Fruit fly (Drosophila melanogaster) whole organism, prepupa: Measurements from ENCODE around the gene Kr-h2.

ENCODE experiments used
- Blimp-1 ChIP-seq: fragments of 200-800 bp; sonication (Bioruptor generic); optimal IDR thresholded peaks from 3 replicates; lab custom pipeline; 2017; ENCODE audit warnings: missing biosample characterization, missing genetic modification characterization, mild to moderate bottlenecking, moderate library complexity, missing genetic modification reagents
- CG10631 ChIP-seq: fragments of 200-800 bp; sonication (Bioruptor generic); optimal IDR thresholded peaks from 2 replicates; lab custom pipeline; 2016; ENCODE audit warnings: missing biosample characterization, missing genetic modification characterization
- CG10669 ChIP-seq: fragments of 200-800 bp; sonication (Bioruptor generic); optimal IDR thresholded peaks from 3 replicates; lab custom pipeline; 2018; ENCODE audit warnings: missing biosample characterization, mild to moderate bottlenecking, missing genetic modification characterization, moderate library complexity
- CG11294 ChIP-seq: fragments of 200-800 bp; sonication (Bioruptor generic); IDR thresholded peaks from 2 replicates; pipeline ENCODE4 v1.3.6; 2022; ENCODE audit warnings: missing biosample characterization, missing genetic modification characterization
- CG11762 ChIP-seq: fragments of 200-800 bp; sonication (Bioruptor generic); optimal IDR thresholded peaks from 3 replicates; lab custom pipeline; 2016; ENCODE audit warnings: missing biosample characterization, missing genetic modification characterization; ENCODE audit not compliant: insufficient read depth
- CG15336 ChIP-seq: fragments of 200-800 bp; sonication (Bioruptor generic); IDR thresholded peaks from 2 replicates; pipeline ENCODE4 v1.3.6; 2022; ENCODE audit warnings: missing biosample characterization, missing genetic modification characterization
- CG1621 ChIP-seq: fragments of 200-800 bp; sonication (Bioruptor generic); optimal IDR thresholded peaks from 3 replicates; lab custom pipeline; 2018; ENCODE audit warnings: missing biosample characterization, mild to moderate bottlenecking, missing genetic modification characterization
- CG3032 ChIP-seq: fragments of 200-800 bp; optimal IDR thresholded peaks from 2 replicates; lab custom pipeline; 2019; ENCODE audit warnings: missing biosample characterization, mild to moderate bottlenecking, missing genetic modification characterization, moderate library complexity
- CG31627 ChIP-seq: fragments of 200-800 bp; sonication (Bioruptor generic); optimal IDR thresholded peaks from 3 replicates; lab custom pipeline; 2016; ENCODE audit warnings: missing biosample characterization, missing genetic modification characterization
- CG32006 ChIP-seq: fragments of 200-800 bp; sonication (Bioruptor generic); optimal IDR thresholded peaks from 3 replicates; lab custom pipeline; 2017; ENCODE audit warnings: missing biosample characterization, mild to moderate bottlenecking, missing genetic modification characterization
- CG34406 ChIP-seq: fragments of 200-800 bp; sonication (Bioruptor generic); optimal IDR thresholded peaks from 3 replicates; lab custom pipeline; 2016; ENCODE audit warnings: missing biosample characterization, missing genetic modification characterization
- CG3919 ChIP-seq: fragments of 200-800 bp; sonication (Bioruptor generic); optimal IDR thresholded peaks from 3 replicates; lab custom pipeline; 2016; ENCODE audit warnings: missing biosample characterization, missing genetic modification characterization
- CG4318 ChIP-seq: fragments of 200-800 bp; sonication (Bioruptor generic); optimal IDR thresholded peaks from 3 replicates; lab custom pipeline; 2017; ENCODE audit warnings: missing biosample characterization, mild to moderate bottlenecking, missing genetic modification characterization
- CG6163 ChIP-seq: fragments of 200-800 bp; sonication (Bioruptor generic); IDR thresholded peaks from 3 replicates; pipeline ENCODE4 v1.3.6; 2022; ENCODE audit warnings: missing biosample characterization, missing genetic modification characterization
- CG6276 ChIP-seq: fragments of 200-800 bp; sonication (Bioruptor generic); optimal IDR thresholded peaks from 2 replicates; lab custom pipeline; 2017; ENCODE audit warnings: missing biosample characterization, mild to moderate bottlenecking, missing genetic modification characterization
- CG6792 ChIP-seq: fragments of 200-800 bp; sonication (Bioruptor generic); optimal IDR thresholded peaks from 3 replicates; lab custom pipeline; 2016; ENCODE audit warnings: missing biosample characterization, missing genetic modification characterization
- CG6808 ChIP-seq: fragments of 200-800 bp; sonication (Bioruptor generic); optimal IDR thresholded peaks from 3 replicates; lab custom pipeline; 2017; ENCODE audit warnings: missing biosample characterization, missing genetic modification characterization, mild to moderate bottlenecking, moderate library complexity, missing genetic modification reagents
- CG7368 ChIP-seq: fragments of 200-800 bp; sonication (Bioruptor generic); optimal IDR thresholded peaks from 3 replicates; lab custom pipeline; 2016; ENCODE audit warnings: missing biosample characterization, missing genetic modification characterization
- CG8119 ChIP-seq: fragments of 200-800 bp; sonication (Bioruptor generic); IDR thresholded peaks from 3 replicates; pipeline ENCODE4 v1.3.6; 2022; ENCODE audit warnings: missing biosample characterization, missing genetic modification characterization
- CG8319 ChIP-seq: fragments of 200-800 bp; sonication (Bioruptor generic); optimal IDR thresholded peaks from 3 replicates; lab custom pipeline; 2016; ENCODE audit warnings: missing biosample characterization, missing genetic modification characterization
- CG8632 ChIP-seq: fragments of 200-800 bp; sonication (Bioruptor generic); optimal IDR thresholded peaks from 3 replicates; lab custom pipeline; 2016; ENCODE audit warnings: missing biosample characterization, missing genetic modification characterization
- Eip75B ChIP-seq: fragments of 200-800 bp; sonication (Bioruptor generic); optimal IDR thresholded peaks from 3 replicates; lab custom pipeline; 2016; ENCODE audit warnings: missing biosample characterization, missing genetic modification characterization
- Eip78C ChIP-seq: fragments of 200-800 bp; sonication (Bioruptor generic); peaks from one replicate; lab custom pipeline; 2016; ENCODE audit warnings: missing biosample characterization, missing genetic modification characterization
- Eip93F ChIP-seq: fragments of 200-800 bp; sonication (Bioruptor generic); optimal IDR thresholded peaks from 2 replicates; lab custom pipeline; 2016; ENCODE audit warnings: missing biosample characterization, mild to moderate bottlenecking, missing genetic modification characterization
- Ets96B ChIP-seq: fragments of 200-800 bp; optimal IDR thresholded peaks from 2 replicates; lab custom pipeline; 2019; ENCODE audit warnings: missing biosample characterization, mild to moderate bottlenecking, missing genetic modification characterization, moderate library complexity
- Hr38 ChIP-seq: sonication (Bioruptor generic); optimal IDR thresholded peaks from 2 replicates; lab custom pipeline; 2016; ENCODE audit warnings: missing biosample characterization, missing genetic modification characterization
- Hr39 ChIP-seq: fragments of 200-800 bp; sonication (Bioruptor generic); optimal IDR thresholded peaks from 2 replicates; lab custom pipeline; 2016; ENCODE audit warnings: missing biosample characterization, missing genetic modification characterization
- Hr4 ChIP-seq: fragments of 200-800 bp; sonication (Bioruptor generic); optimal IDR thresholded peaks from 3 replicates; lab custom pipeline; 2016; ENCODE audit warnings: missing biosample characterization, missing genetic modification characterization
- Met ChIP-seq: fragments of 200-800 bp; sonication (Bioruptor generic); optimal IDR thresholded peaks from 3 replicates; lab custom pipeline; 2016; ENCODE audit warnings: missing biosample characterization, missing genetic modification characterization
- Smox ChIP-seq: fragments of 200-800 bp; sonication (Bioruptor generic); optimal IDR thresholded peaks from 3 replicates; lab custom pipeline; 2016; ENCODE audit warnings: missing biosample characterization, missing genetic modification characterization
- Sox102F ChIP-seq: fragments of 200-800 bp; sonication (Bioruptor generic); optimal IDR thresholded peaks from 2 replicates; lab custom pipeline; 2016; ENCODE audit warnings: missing biosample characterization, mild to moderate bottlenecking, missing genetic modification characterization
- Sox14 ChIP-seq: fragments of 200-800 bp; sonication (Bioruptor generic); optimal IDR thresholded peaks from 3 replicates; lab custom pipeline; 2016; ENCODE audit warnings: missing biosample characterization, missing genetic modification characterization
- Sox15 ChIP-seq: fragments of 200-800 bp; sonication (Bioruptor generic); optimal IDR thresholded peaks from 3 replicates; lab custom pipeline; 2016; ENCODE audit warnings: missing biosample characterization, missing genetic modification characterization
- cyc ChIP-seq: fragments of 200-800 bp; sonication (Bioruptor generic); optimal IDR thresholded peaks from 3 replicates; lab custom pipeline; 2016; ENCODE audit warnings: missing biosample characterization, missing genetic modification characterization
- dsx ChIP-seq: fragments of 200-800 bp; optimal IDR thresholded peaks from 3 replicates; lab custom pipeline; 2019; ENCODE audit warnings: missing biosample characterization, mild to moderate bottlenecking, missing genetic modification characterization, moderate library complexity; ENCODE audit not compliant: poor library complexity, severe bottlenecking
- eg ChIP-seq: fragments of 200-800 bp; sonication (Bioruptor generic); IDR thresholded peaks from 3 replicates; pipeline ENCODE4 v1.3.6; 2022; ENCODE audit warnings: missing biosample characterization, missing genetic modification characterization
- esn ChIP-seq: fragments of 200-800 bp; sonication (Bioruptor generic); optimal IDR thresholded peaks from 2 replicates; lab custom pipeline; 2016; ENCODE audit warnings: missing biosample characterization, mild to moderate bottlenecking, missing genetic modification characterization, moderate library complexity
- fd59A ChIP-seq: fragments of 200-800 bp; sonication (Bioruptor generic); optimal IDR thresholded peaks from 2 replicates; lab custom pipeline; 2017; ENCODE audit warnings: missing biosample characterization, mild to moderate bottlenecking, missing genetic modification characterization, missing genetic modification reagents
- fkh ChIP-seq: fragments of 200-800 bp; sonication (Bioruptor generic); optimal IDR thresholded peaks from 3 replicates; lab custom pipeline; 2017; ENCODE audit warnings: missing biosample characterization, mild to moderate bottlenecking, missing genetic modification characterization, moderate library complexity
- lz ChIP-seq: fragments of 200-800 bp; sonication (Bioruptor generic); optimal IDR thresholded peaks from 3 replicates; lab custom pipeline; 2016; ENCODE audit warnings: missing biosample characterization, missing genetic modification characterization
- net ChIP-seq: fragments of 200-800 bp; sonication (Bioruptor generic); optimal IDR thresholded peaks from 3 replicates; lab custom pipeline; 2016; ENCODE audit warnings: missing biosample characterization, missing genetic modification characterization
- pdm3 ChIP-seq: fragments of 200-800 bp; sonication (Bioruptor generic); optimal IDR thresholded peaks from 3 replicates; lab custom pipeline; 2016; ENCODE audit warnings: missing biosample characterization, missing genetic modification characterization
- salr ChIP-seq, 2 experiments: fragments of 200-800 bp; sonication (Bioruptor generic); optimal IDR thresholded peaks; 3 replicates each; lab custom pipeline; 2016 to 2018; ENCODE audit warnings: missing biosample characterization in 2 of 2, missing genetic modification characterization in 2 of 2, mild to moderate bottlenecking in 1 of 2
- spab ChIP-seq: fragments of 200-800 bp; sonication (Bioruptor generic); optimal IDR thresholded peaks from 2 replicates; lab custom pipeline; 2017; ENCODE audit warnings: missing biosample characterization, mild to moderate bottlenecking, missing genetic modification characterization, missing genetic modification reagents
- topi ChIP-seq: fragments of 200-800 bp; sonication (Bioruptor generic); optimal IDR thresholded peaks from 3 replicates; lab custom pipeline; 2016; ENCODE audit warnings: missing biosample characterization, missing genetic modification characterization
- vri ChIP-seq: fragments of 200-800 bp; sonication (Bioruptor generic); optimal IDR thresholded peaks from 3 replicates; lab custom pipeline; 2016; ENCODE audit warnings: missing biosample characterization, mild to moderate bottlenecking, missing genetic modification characterization

Gene Kr-h2

DNA sequence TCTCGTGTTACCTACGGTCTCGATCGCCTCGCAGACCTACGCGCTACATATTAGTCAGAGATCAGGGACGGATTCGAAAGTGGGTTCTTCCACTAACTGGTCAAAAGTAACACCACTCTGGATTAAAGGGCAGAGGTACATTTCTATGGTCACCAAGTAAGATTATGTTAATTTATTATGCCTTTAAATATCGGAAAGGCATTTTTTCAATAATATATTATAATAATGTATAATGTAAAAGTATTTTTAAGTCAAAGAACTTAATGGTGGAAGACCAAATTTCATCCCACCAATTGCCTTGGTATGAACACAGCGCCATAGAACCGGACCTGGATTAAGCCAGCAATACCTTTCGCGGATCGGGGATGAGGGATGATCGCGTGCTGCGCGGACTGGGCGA is 48.0 kb upstream of the Kr-h2 start (continued):
- peak; percentile 56 for TF ChIP-seq Blimp-1 (GFP tag; lab: Kevin White, UChicago)
- TF ChIP-seq esn (GFP tag; lab: Kevin White, UChicago), result peak; percentile 33
- TF ChIP-seq CG31627 (GFP tag; lab: Kevin White, UChicago), result peak; percentile 42
- peak; percentile 21 for TF ChIP-seq Smox
- peak; percentile 65 for TF ChIP-seq CG6163 (GFP tag; lab: Robert Waterston, UW)
- TF ChIP-seq CG8319 (GFP tag; lab: Kevin White, UChicago), result peak; percentile 55
- TF ChIP-seq CG6276 (GFP tag; lab: Kevin White, UChicago), result peak; percentile 37
- peak; percentile 80 for TF ChIP-seq Ets96B
- TF ChIP-seq pdm3, result no peak
- TF ChIP-seq fd59A, result peak; percentile 58
- TF ChIP-seq CG6792 (GFP tag; lab: Kevin White, UChicago), result peak; percentile 54
- TF ChIP-seq CG10669, result peak; percentile 73
- peak; percentile 61 for TF ChIP-seq CG34406 (GFP tag; lab: Kevin White, UChicago)
- TF ChIP-seq, all 60 proteins: peak for 49

DNA sequence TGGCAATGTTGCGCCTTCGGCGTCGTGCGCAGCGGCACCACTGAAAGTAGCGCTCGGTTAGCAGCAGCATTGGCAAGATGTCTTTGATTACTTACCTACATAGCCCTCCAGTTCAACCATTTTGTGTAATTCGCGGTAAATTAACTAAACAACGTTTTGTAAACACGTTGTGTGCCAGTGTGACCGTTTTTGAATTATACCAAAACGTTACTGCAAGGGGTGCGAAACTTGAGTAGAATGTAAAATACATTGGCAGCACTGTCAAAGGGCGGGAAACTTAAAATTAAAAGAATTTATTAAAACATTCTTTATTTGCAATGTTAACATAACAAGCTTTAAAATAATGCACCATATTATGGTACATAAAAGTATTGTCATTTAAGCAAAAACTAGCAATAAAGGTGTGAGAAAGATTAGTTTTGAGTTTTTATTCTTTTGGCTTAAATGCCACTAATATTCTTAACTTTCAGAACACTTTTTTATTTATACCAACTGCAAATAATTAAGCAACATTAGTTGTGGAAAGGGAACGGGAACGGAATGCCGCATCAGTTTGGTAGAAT is 46.4 kb upstream of the Kr-h2 start, which contains the start of gene CG9107:
Gene CG9107 (minus strand): TSS at position 195 of the 563 bp plus-strand sequence.
- TF ChIP-seq fkh (GFP tag; lab: Kevin White, UChicago) (peak; percentile 78), Hr4 (GFP tag; lab: Kevin White, UChicago) (no peak), CG6808 (GFP tag; lab: Kevin White, UChicago) (peak; percentile 100)

DNA sequence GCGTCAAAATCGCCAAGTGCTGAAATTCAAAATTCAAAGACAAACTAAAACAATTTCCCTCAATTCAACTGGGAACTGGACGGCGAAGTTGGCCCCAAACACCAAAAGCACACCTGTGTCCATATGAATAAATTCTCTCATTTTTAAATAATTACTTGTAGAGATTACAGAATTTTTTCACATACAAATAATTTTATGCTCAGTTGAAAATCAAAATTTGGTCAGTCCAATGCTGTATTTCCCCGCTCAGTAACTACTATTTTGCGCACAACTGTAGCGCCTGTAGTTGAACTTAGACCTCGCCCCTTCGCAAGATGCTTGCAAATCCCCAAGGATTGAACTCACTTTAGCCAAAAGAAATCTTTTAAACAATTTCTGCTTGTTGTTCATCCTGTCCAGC is 42.1 kb upstream of the Kr-h2 start:
- no peak for TF ChIP-seq Met
- no peak for TF ChIP-seq Blimp-1 (GFP tag; lab: Kevin White, UChicago)
- no peak for TF ChIP-seq dsx
- TF ChIP-seq net, result no peak
- TF ChIP-seq Hr39 (GFP tag; lab: Kevin White, UChicago), result peak; percentile 15
- no peak for TF ChIP-seq spab (GFP tag; lab: Kevin White, UChicago)
- no peak for TF ChIP-seq Eip93F (GFP tag; lab: Kevin White, UChicago)
- no peak for TF ChIP-seq CG10631 (GFP tag; lab: Kevin White, UChicago)
- no peak for TF ChIP-seq CG7368 (GFP tag; lab: Kevin White, UChicago)
- no peak for TF ChIP-seq CG11294 (GFP tag; lab: Robert Waterston, UW)
- no peak for TF ChIP-seq vri
- TF ChIP-seq Eip78C (GFP tag; lab: Kevin White, UChicago), result peak; percentile 47
- no peak for TF ChIP-seq topi (GFP tag; lab: Kevin White, UChicago)
- no peak for TF ChIP-seq Hr38 (GFP tag; lab: Kevin White, UChicago)
- TF ChIP-seq pdm3, result peak; percentile 2
- no peak for TF ChIP-seq CG34406 (GFP tag; lab: Kevin White, UChicago)
- TF ChIP-seq CG8632 (GFP tag; lab: Kevin White, UChicago), result no peak
- TF ChIP-seq eg (GFP tag; lab: Robert Waterston, UW), result peak; percentile 39; the same call in 1 of the 3 replicates
- no peak for TF ChIP-seq salr (GFP tag; optimal IDR thresholded peaks at IDR 0.05; lab: Kevin White, UChicago)
- no peak for TF ChIP-seq CG6276 (GFP tag; lab: Kevin White, UChicago)
- TF ChIP-seq CG8119 (GFP tag; lab: Robert Waterston, UW), result peak; percentile 44; the same call in 2 of the 3 replicates
- no peak for TF ChIP-seq fkh (GFP tag; lab: Kevin White, UChicago)
- TF ChIP-seq cyc, result no peak
- peak; percentile 44; the same call in 1 of the 2 replicates for TF ChIP-seq CG15336 (GFP tag; lab: Robert Waterston, UW)
- no peak for TF ChIP-seq Eip75B
- TF ChIP-seq Sox15 (GFP tag; lab: Kevin White, UChicago), result no peak
- TF ChIP-seq Sox14 (GFP tag; lab: Kevin White, UChicago), result no peak
- no peak for TF ChIP-seq CG8319 (GFP tag; lab: Kevin White, UChicago)
- no peak for TF ChIP-seq lz (GFP tag; lab: Kevin White, UChicago)
- TF ChIP-seq fd59A, result no peak
- TF ChIP-seq CG3032 (tag; lab: Kevin White, UChicago), result no peak
- no peak for TF ChIP-seq CG10669
- TF ChIP-seq CG1621 (tag; lab: Kevin White, UChicago), result no peak
- TF ChIP-seq CG11762 (GFP tag; lab: Kevin White, UChicago), result no peak
- peak; percentile 7 for TF ChIP-seq CG31627 (GFP tag; lab: Kevin White, UChicago)
- TF ChIP-seq CG4318 (GFP tag; lab: Kevin White, UChicago), result no peak
- TF ChIP-seq Sox102F (GFP tag; lab: Kevin White, UChicago), result no peak
- TF ChIP-seq CG3919 (GFP tag; lab: Kevin White, UChicago), result peak; percentile 5
- peak; percentile 37 for TF ChIP-seq CG32006 (GFP tag; lab: Kevin White, UChicago)
- TF ChIP-seq Hr4 (GFP tag; lab: Kevin White, UChicago), result peak; percentile 34
- TF ChIP-seq Ets96B, result no peak
